Worm (Caenorhabditis elegans): Measurements from ENCODE around the gene clec-74.

Gene clec-74

DNA sequence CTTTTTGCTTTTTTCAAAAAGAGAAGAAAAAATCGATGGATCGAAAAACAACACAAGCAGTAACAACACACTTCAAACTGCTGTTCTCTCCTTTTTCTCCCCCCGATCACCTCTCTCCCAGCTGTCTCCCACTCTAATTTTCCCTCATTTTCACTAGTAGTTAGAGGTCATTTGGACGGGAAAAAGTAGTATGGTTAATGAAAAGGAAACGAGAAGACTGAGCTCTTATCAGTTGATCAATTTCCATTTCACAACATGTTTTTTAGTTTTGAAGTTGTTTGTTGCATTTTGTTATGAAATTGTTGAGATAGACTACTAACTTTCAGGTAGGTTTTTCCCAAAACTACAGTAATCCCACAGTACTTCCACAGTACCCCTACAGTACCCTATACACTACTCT, 51.6 kb downstream of the clec-74 start:
- TF ChIP-seq elt-3 (tag; optimal IDR thresholded peaks at IDR 0.05) = no peak
- TF ChIP-seq snpc-4 (tag; optimal IDR thresholded peaks at IDR 0.05) = no peak
- TF ChIP-seq hlh-1 (tag; optimal IDR thresholded peaks at IDR 0.05) = no peak
- no peak for TF ChIP-seq ceh-43 (GFP tag; optimal IDR thresholded peaks at IDR 0.05)
- no peak for TF ChIP-seq tbx-8 (GFP tag; optimal IDR thresholded peaks at IDR 0.05)
- no peak for TF ChIP-seq lin-13 (tag; optimal IDR thresholded peaks at IDR 0.05)
- no peak for TF ChIP-seq elt-1 (tag; optimal IDR thresholded peaks at IDR 0.05; ENCODE audit: borderline replicate concordance, insufficient read depth)
- TF ChIP-seq nhr-237 (tag; optimal IDR thresholded peaks at IDR 0.05) = no peak
